Worm (Caenorhabditis elegans): ENCODE measurements around the gene gars-1.

gars-1 gene

DNA sequence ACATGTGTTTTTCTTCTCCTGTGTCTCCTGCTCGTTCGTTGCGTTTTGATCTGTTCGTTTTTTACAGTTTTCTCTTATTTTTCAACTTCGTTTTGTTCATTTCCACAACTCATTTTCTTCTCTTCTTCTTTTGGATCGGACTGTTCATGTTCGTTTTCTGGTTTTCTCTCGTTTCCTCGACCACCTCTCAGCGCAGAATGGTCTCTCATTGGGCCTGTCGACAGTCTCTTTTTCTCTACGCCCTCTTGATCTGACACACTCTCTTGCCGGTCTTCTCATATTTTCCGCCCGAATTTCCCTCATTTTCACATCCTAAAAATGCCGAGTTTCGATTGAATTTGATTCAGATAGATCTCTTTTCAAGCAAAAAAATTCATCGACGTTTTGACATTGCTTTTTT is 18.2 kb upstream of the gars-1 start:
- TF ChIP-seq lin-13 (GFP tag; optimal IDR thresholded peaks at IDR 0.05) (no peak), snu-23 (GFP tag; optimal IDR thresholded peaks at IDR 0.05) (peak; percentile 16), pax-3 (tag; optimal IDR thresholded peaks at IDR 0.05) (no peak), grh-1 (GFP tag; IDR thresholded peaks at IDR 0.05) (no peak), lin-14 (GFP tag; optimal IDR thresholded peaks at IDR 0.05) (peak; percentile 45), irx-1 (tag; optimal IDR thresholded peaks at IDR 0.05) (no peak), sox-4 (tag; optimal IDR thresholded peaks at IDR 0.05) (no peak), blmp-1 (tag; optimal IDR thresholded peaks at IDR 0.05) (peak; percentile 55), fkh-10 (GFP tag; optimal IDR thresholded peaks at IDR 0.05) (no peak), efl-1 (optimal IDR thresholded peaks at IDR 0.05) (peak; percentile 15 to 23), efl-1 (GFP tag; optimal IDR thresholded peaks at IDR 0.05 in 1 of 2) (no peak), fkh-4 (tag; optimal IDR thresholded peaks at IDR 0.05; ENCODE audit: borderline replicate concordance) (no peak), lin-35 (GFP tag; optimal IDR thresholded peaks at IDR 0.05) (peak in 1 of 2 experiments; percentile 1)

DNA sequence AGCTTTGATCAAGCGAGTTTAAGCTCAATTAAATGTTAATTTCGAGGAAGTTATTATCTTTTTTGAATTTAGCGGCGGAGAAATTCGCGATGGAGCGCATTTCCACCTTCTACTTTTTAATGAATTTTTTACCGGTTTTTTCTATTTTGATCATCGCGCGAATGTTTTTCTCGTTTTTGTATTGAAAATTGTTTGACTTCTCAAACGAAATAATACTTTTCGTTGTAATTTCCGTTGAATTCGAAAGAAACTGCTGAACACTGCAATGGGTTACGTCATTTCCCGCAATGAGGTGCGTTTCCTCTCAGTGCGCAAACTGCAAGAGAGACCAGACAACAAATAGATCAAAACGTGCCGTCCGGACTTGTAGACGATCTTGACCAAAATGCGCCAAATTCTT is 17.8 kb upstream of the gars-1 start:
- TF ChIP-seq egl-27 (tag; optimal IDR thresholded peaks at IDR 0.05) (no peak), nhr-71 (tag; optimal IDR thresholded peaks at IDR 0.05) (no peak), aly-2 (tag; optimal IDR thresholded peaks at IDR 0.05) (no peak), nhr-12 (tag; optimal IDR thresholded peaks at IDR 0.05) (no peak), lin-35 (GFP tag; optimal IDR thresholded peaks at IDR 0.05) (peak in 1 of 2 experiments; percentile 34), dpl-1 (GFP tag; optimal IDR thresholded peaks at IDR 0.05) (peak in 1 of 3 experiments; percentile 51), pax-3 (tag; optimal IDR thresholded peaks at IDR 0.05) (no peak), efl-1 (optimal IDR thresholded peaks at IDR 0.05) (no peak), efl-1 (GFP tag; optimal IDR thresholded peaks at IDR 0.05 in 1 of 2) (peak in 1 of 2 experiments; percentile 52)

DNA sequence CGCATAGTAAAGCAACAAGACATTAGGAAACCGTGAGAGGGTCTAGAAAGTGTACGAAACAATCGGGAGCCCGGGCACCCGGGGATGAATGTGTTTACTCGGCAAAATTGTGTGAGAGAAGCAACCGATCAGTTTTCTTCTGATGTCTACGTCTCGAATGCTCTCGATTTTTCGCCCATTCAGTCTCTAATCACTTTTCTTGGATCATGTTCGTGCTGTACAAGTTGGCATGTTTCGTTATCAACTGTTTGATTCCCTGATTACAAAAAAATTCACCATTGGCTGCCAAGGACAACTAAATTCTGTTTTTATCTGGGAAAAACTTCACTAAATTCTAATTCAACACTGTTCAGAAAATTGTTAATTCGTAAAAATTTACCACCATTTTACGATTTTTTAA is 17.2 kb upstream of the gars-1 start:
- peak in 1 of 2 experiments; percentile 23 for TF ChIP-seq lsy-2 (tag; optimal IDR thresholded peaks at IDR 0.05)
- no peak for TF ChIP-seq Y116A8C.19 (tag; optimal IDR thresholded peaks at IDR 0.05; ENCODE audit: borderline replicate concordance)
- no peak for TF ChIP-seq efl-1 (optimal IDR thresholded peaks at IDR 0.05)
- TF ChIP-seq efl-1 (GFP tag; optimal IDR thresholded peaks at IDR 0.05 in 1 of 2), result peak in 1 of 2 experiments; percentile 71
- no peak for TF ChIP-seq skn-1 (tag; optimal IDR thresholded peaks at IDR 0.05)
- TF ChIP-seq lin-14 (GFP tag; optimal IDR thresholded peaks at IDR 0.05), result peak; percentile 24
- TF ChIP-seq snpc-4 (tag; optimal IDR thresholded peaks at IDR 0.05), result no peak
- TF ChIP-seq irx-1 (tag; optimal IDR thresholded peaks at IDR 0.05), result no peak

DNA sequence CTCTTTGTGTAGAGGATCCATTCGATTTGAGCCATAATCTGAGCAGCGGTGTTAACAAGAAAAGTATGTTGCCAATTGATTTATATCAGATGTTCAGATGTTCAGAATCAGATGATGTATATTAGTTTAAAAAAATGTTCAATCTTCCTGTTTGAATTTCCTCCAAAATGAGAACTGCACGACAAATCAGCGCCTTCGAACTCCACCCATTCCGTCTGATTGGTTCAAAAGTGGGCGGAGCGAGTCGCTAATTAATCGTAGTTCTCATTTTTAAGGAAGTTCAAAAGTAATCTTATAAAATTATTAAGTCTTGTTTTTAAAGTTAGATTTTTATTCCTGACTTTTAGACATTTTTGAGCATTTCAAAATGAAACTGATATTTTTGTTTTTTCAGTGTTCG is 15.7 kb upstream of the gars-1 start:
- TF ChIP-seq F16B12.6 (tag; optimal IDR thresholded peaks at IDR 0.05) (no peak), efl-1 (optimal IDR thresholded peaks at IDR 0.05) (peak in 1 of 2 experiments; percentile 3), efl-1 (GFP tag; optimal IDR thresholded peaks at IDR 0.05 in 1 of 2) (peak in 1 of 2 experiments; percentile 10)

DNA sequence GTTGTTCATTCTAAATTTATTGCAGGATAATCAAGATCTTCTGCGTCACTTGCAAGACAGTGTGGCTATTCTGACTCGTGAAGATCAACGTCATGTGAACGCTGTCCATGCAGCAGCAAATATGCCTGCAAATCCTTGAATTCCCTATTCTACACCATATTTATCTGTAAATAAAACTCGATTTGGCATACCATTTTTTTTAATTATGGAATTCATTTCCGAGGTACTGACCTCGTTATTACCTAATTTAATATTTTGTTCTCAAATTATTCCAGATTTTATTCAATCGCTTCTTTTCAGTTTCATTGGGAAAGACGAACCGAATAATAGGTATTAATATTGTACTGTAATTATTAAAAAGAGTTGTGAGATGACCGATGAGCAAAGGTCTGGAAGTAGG is 10.2 kb upstream of the gars-1 start, which contains the start of gene cid-1:
Gene cid-1, plus strand, starts transcription at position 301 of the 400 bp plus-strand sequence.
- TF ChIP-seq pqm-1 (tag; optimal IDR thresholded peaks at IDR 0.05) (no peak), lin-15B (tag; optimal IDR thresholded peaks at IDR 0.05) (no peak), nhr-28 (tag; optimal IDR thresholded peaks at IDR 0.05) (no peak), ztf-11 (tag; optimal IDR thresholded peaks at IDR 0.05) (no peak), rnt-1 (tag; optimal IDR thresholded peaks at IDR 0.05) (no peak), vab-15 (tag; optimal IDR thresholded peaks at IDR 0.05) (no peak), nhr-47 (tag; optimal IDR thresholded peaks at IDR 0.05) (no peak), nhr-20 (tag; optimal IDR thresholded peaks at IDR 0.05) (no peak), zag-1 (tag; optimal IDR thresholded peaks at IDR 0.05) (no peak), ets-5 (GFP tag; IDR thresholded peaks at IDR 0.05) (no peak), lsy-2 (tag; optimal IDR thresholded peaks at IDR 0.05) (no peak), aha-1 (tag; optimal IDR thresholded peaks at IDR 0.05) (no peak), nhr-76 (tag; optimal IDR thresholded peaks at IDR 0.05) (no peak), tlp-1 (tag; optimal IDR thresholded peaks at IDR 0.05) (no peak), fkh-10 (GFP tag; optimal IDR thresholded peaks at IDR 0.05) (no peak)
